Worm (Caenorhabditis elegans) whole organism, L3 larva: ENCODE results near the gene eng-1.

ENCODE experiments used
- R02D3.7 ChIP-seq: fragments of 150-350 bp; optimal IDR thresholded peaks from 2 replicates; lab custom pipeline; 2014; ENCODE audit warnings: missing biosample characterization, missing genetic modification characterization
- ZK546.5 ChIP-seq: sonication (generic microtip); optimal IDR thresholded peaks from 2 replicates; lab custom pipeline; 2017; ENCODE audit warnings: missing biosample characterization, missing genetic modification characterization
- aly-2 ChIP-seq: fragments of 150-350 bp; optimal IDR thresholded peaks from 2 replicates; lab custom pipeline; 2014; ENCODE audit warnings: missing biosample characterization, missing genetic modification characterization
- daf-12 ChIP-seq: fragments of 150-350 bp; optimal IDR thresholded peaks from 2 replicates; lab custom pipeline; 2014; ENCODE audit warnings: missing biosample characterization, missing genetic modification reagents, missing genetic modification characterization
- egl-27 ChIP-seq: sonication (generic microtip); optimal IDR thresholded peaks from 4 replicates; lab custom pipeline; 2017; ENCODE audit warnings: missing biosample characterization, missing genetic modification reagents, missing genetic modification characterization
- elt-1 ChIP-seq: fragments of 150-350 bp; optimal IDR thresholded peaks from 2 replicates; lab custom pipeline; 2014; ENCODE audit warnings: missing biosample characterization, missing genetic modification characterization
- elt-2 ChIP-seq: sonication (generic microtip); optimal IDR thresholded peaks from 2 replicates; lab custom pipeline; 2016; ENCODE audit warnings: missing genetic modification reagents, mild to moderate bottlenecking, missing genetic modification characterization, missing compliant biosample characterization
- eor-1 ChIP-seq, 2 experiments: fragments of 150-350 bp; optimal IDR thresholded peaks; 2 replicates each; lab custom pipeline; 2014 to 2018; ENCODE audit warnings: missing biosample characterization in 2 of 2, missing genetic modification characterization in 2 of 2
- fkh-2 ChIP-seq: fragments of 150-350 bp; optimal IDR thresholded peaks from 2 replicates; lab custom pipeline; 2014; ENCODE audit warnings: missing biosample characterization, missing genetic modification reagents, missing genetic modification characterization
- hmg-11 ChIP-seq: sonication (generic microtip); optimal IDR thresholded peaks from 2 replicates; lab custom pipeline; 2016; ENCODE audit warnings: missing genetic modification characterization, missing compliant biosample characterization
- jun-1 ChIP-seq: fragments of 150-350 bp; optimal IDR thresholded peaks from 2 replicates; lab custom pipeline; 2014; ENCODE audit warnings: missing biosample characterization, missing genetic modification reagents, missing genetic modification characterization
- lin-15B ChIP-seq: fragments of 150-350 bp; optimal IDR thresholded peaks from 2 replicates; lab custom pipeline; 2014; ENCODE audit warnings: missing biosample characterization, missing genetic modification characterization
- lin-39 ChIP-seq: fragments of 150-350 bp; optimal IDR thresholded peaks from 2 replicates; lab custom pipeline; 2018; ENCODE audit warnings: missing biosample characterization, missing genetic modification reagents, missing genetic modification characterization
- mdl-1 ChIP-seq: fragments of 150-350 bp; optimal IDR thresholded peaks from 2 replicates; lab custom pipeline; 2014; ENCODE audit warnings: missing biosample characterization, missing genetic modification characterization
- nfya-1 ChIP-seq: sonication (generic microtip); optimal IDR thresholded peaks from 2 replicates; lab custom pipeline; 2017; ENCODE audit warnings: missing genetic modification characterization, mild to moderate bottlenecking, missing compliant biosample characterization, antibody characterized with exemption, moderate library complexity; ENCODE audit not compliant: insufficient read depth
- nhr-11 ChIP-seq: fragments of 150-350 bp; optimal IDR thresholded peaks from 2 replicates; lab custom pipeline; 2014; ENCODE audit warnings: missing biosample characterization, missing genetic modification characterization
- nhr-12 ChIP-seq: fragments of 150-350 bp; optimal IDR thresholded peaks from 2 replicates; lab custom pipeline; 2014; ENCODE audit warnings: missing biosample characterization, missing genetic modification characterization
- nhr-23 ChIP-seq: fragments of 150-350 bp; optimal IDR thresholded peaks from 2 replicates; lab custom pipeline; 2014; ENCODE audit warnings: missing biosample characterization, missing genetic modification reagents, missing genetic modification characterization
- nhr-237 ChIP-seq: fragments of 150-350 bp; optimal IDR thresholded peaks from 2 replicates; lab custom pipeline; 2014; ENCODE audit warnings: missing biosample characterization, missing genetic modification characterization
- nhr-28 ChIP-seq: fragments of 150-350 bp; optimal IDR thresholded peaks from 2 replicates; lab custom pipeline; 2014; ENCODE audit warnings: missing biosample characterization, missing genetic modification characterization
- nhr-43 ChIP-seq: sonication (generic microtip); optimal IDR thresholded peaks from 2 replicates; lab custom pipeline; 2016; ENCODE audit warnings: mild to moderate bottlenecking, missing genetic modification characterization, missing compliant biosample characterization; ENCODE audit not compliant: poor library complexity, severe bottlenecking
- nhr-77 ChIP-seq: fragments of 150-350 bp; optimal IDR thresholded peaks from 2 replicates; lab custom pipeline; 2014; ENCODE audit warnings: missing biosample characterization, missing genetic modification characterization
- pha-4 ChIP-seq: fragments of 150-350 bp; optimal IDR thresholded peaks from 2 replicates; lab custom pipeline; 2014; ENCODE audit warnings: missing biosample characterization, missing genetic modification reagents, missing genetic modification characterization
- pqm-1 ChIP-seq: fragments of 150-350 bp; optimal IDR thresholded peaks from 2 replicates; lab custom pipeline; 2017; ENCODE audit warnings: missing biosample characterization, missing genetic modification characterization, inconsistent platforms
- sea-2 ChIP-seq: fragments of 150-350 bp; sonication (generic microtip); optimal IDR thresholded peaks from 4 replicates; lab custom pipeline; 2014; ENCODE audit warnings: missing biosample characterization, missing genetic modification reagents, missing genetic modification characterization
- skn-1 ChIP-seq: fragments of 150-350 bp; optimal IDR thresholded peaks from 2 replicates; lab custom pipeline; 2014; ENCODE audit warnings: missing biosample characterization, missing genetic modification characterization
- snpc-4 ChIP-seq: fragments of 150-350 bp; optimal IDR thresholded peaks from 2 replicates; lab custom pipeline; 2014; ENCODE audit warnings: missing biosample characterization, missing genetic modification characterization
- tbx-2 ChIP-seq: sonication (generic microtip); optimal IDR thresholded peaks from 2 replicates; lab custom pipeline; 2016; ENCODE audit warnings: mild to moderate bottlenecking, missing genetic modification characterization, missing compliant biosample characterization
- unc-39 ChIP-seq: sonication (generic microtip); optimal IDR thresholded peaks from 4 replicates; lab custom pipeline; 2017; ENCODE audit warnings: missing biosample characterization, missing genetic modification characterization
- unc-62 ChIP-seq: fragments of 150-350 bp; sonication (generic microtip); optimal IDR thresholded peaks from 4 replicates; lab custom pipeline; 2014; ENCODE audit warnings: missing biosample characterization, missing genetic modification reagents, missing genetic modification characterization
- ztf-4 ChIP-seq: fragments of 150-350 bp; optimal IDR thresholded peaks from 2 replicates; lab custom pipeline; 2014; ENCODE audit warnings: missing biosample characterization, missing genetic modification characterization

The eng-1 gene

ce11 chrIII:5871760-5872159 lies 3.5 kb upstream of the eng-1 start, which contains the start of the genes F01F1.11 and F01F1.3 (continued):
- TF ChIP-seq lin-39 (tag; lab: Kevin White, UChicago) = peak; percentile 26
- TF ChIP-seq skn-1 (tag; lab: Kevin White, UChicago) = no peak
- TF ChIP-seq ZK546.5 (tag; lab: Kevin White, UChicago) = no peak
- TF ChIP-seq snpc-4 (tag; lab: Kevin White, UChicago) = peak; percentile 32
- TF ChIP-seq unc-62 (GFP tag; lab: Kevin White, UChicago) = no peak
- peak; percentile 67 for TF ChIP-seq R02D3.7 (tag; lab: Kevin White, UChicago)
- no peak for TF ChIP-seq sea-2
- peak; percentile 3 for TF ChIP-seq hmg-11 (tag; lab: Kevin White, UChicago)
- TF ChIP-seq pha-4 (tag; lab: Kevin White, UChicago) = peak; percentile 91
- TF ChIP-seq eor-1 (tag; optimal IDR thresholded peaks at IDR 0.05; lab: Kevin White, UChicago) = no peak
- TF ChIP-seq unc-39 (tag; lab: Kevin White, UChicago) = no peak
- TF ChIP-seq nfya-1 (tag; lab: Kevin White, UChicago) = peak; percentile 80
- TF ChIP-seq nhr-23 (tag; lab: Kevin White, UChicago) = peak; percentile 84
- TF ChIP-seq aly-2 (tag; lab: Kevin White, UChicago) = no peak
- no peak for TF ChIP-seq nhr-28 (tag; lab: Kevin White, UChicago)
- peak; percentile 3 for TF ChIP-seq jun-1 (tag; lab: Kevin White, UChicago)
- peak; percentile 28 for TF ChIP-seq pqm-1 (tag; lab: Kevin White, UChicago)
- no peak for TF ChIP-seq tbx-2
- peak; percentile 85 for TF ChIP-seq nhr-43 (tag; lab: Kevin White, UChicago)
- no peak for TF ChIP-seq nhr-11 (tag; lab: Kevin White, UChicago)

- TF ChIP-seq fkh-2 (tag; lab: Kevin White, UChicago) (no peak), pha-4 (tag; lab: Kevin White, UChicago) (peak; percentile 13), eor-1 (tag; optimal IDR thresholded peaks at IDR 0.05; lab: Kevin White, UChicago) (no peak), daf-12 (tag; lab: Kevin White, UChicago) (no peak), pqm-1 (tag; lab: Kevin White, UChicago) (no peak), elt-2 (tag; lab: Kevin White, UChicago) (no peak), egl-27 (tag; lab: Kevin White, UChicago) (no peak), nhr-77 (tag; lab: Kevin White, UChicago) (no peak), snpc-4 (tag; lab: Kevin White, UChicago) (no peak)
These were observed 1.1 kb upstream of the eng-1 start, which contains the start of gene F01F1.15 for ce11 chrIII:5869429-5869828. TSS of gene F01F1.15 (minus strand) at chrIII:5869529.

DNA sequence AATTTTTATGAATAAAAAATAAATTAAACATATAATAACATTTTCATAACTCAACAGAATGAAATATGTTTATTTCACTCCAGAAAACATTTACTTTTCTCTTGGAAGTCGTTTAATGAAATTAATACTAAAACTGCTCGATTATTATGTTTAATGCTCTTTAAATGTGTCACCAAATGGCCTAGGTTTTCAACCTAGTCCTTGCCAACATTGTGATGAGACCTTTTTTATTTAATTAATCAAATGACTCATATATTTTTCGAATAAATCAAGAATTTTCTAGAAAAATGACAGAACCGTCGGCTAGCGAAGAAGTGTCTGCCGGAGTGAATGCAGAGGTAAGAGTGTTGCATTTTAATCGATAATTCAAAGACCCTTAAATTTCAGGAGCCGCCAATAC lies 4.0 kb downstream of the eng-1 start, which contains the start of gene rabn-5:
Gene rabn-5, plus strand, starts transcription at position 284 of the 400 bp plus-strand sequence.
- TF ChIP-seq hmg-11 (tag; lab: Kevin White, UChicago) (no peak), pha-4 (tag; lab: Kevin White, UChicago) (peak; percentile 5)

- TF ChIP-seq nhr-237 (tag; lab: Kevin White, UChicago) = no peak
- TF ChIP-seq fkh-2 (tag; lab: Kevin White, UChicago) = no peak
- TF ChIP-seq elt-1 (tag; lab: Kevin White, UChicago) = no peak
- no peak for TF ChIP-seq lin-39 (tag; lab: Kevin White, UChicago)
- no peak for TF ChIP-seq nhr-28 (tag; lab: Kevin White, UChicago)
- TF ChIP-seq mdl-1 (tag; lab: Kevin White, UChicago) = no peak
- peak; percentile 61 for TF ChIP-seq pqm-1 (tag; lab: Kevin White, UChicago)
- TF ChIP-seq skn-1 (tag; lab: Kevin White, UChicago) = no peak
- TF ChIP-seq lin-15B (tag; lab: Kevin White, UChicago) = no peak
- no peak for TF ChIP-seq nfya-1 (tag; lab: Kevin White, UChicago)
- no peak for TF ChIP-seq snpc-4 (tag; lab: Kevin White, UChicago)
- no peak for TF ChIP-seq nhr-12 (tag; lab: Kevin White, UChicago)
- TF ChIP-seq jun-1 (tag; lab: Kevin White, UChicago) = no peak
- peak; percentile 97 for TF ChIP-seq elt-2 (tag; lab: Kevin White, UChicago)
- TF ChIP-seq aly-2 (tag; lab: Kevin White, UChicago) = no peak
- TF ChIP-seq hmg-11 (tag; lab: Kevin White, UChicago) = no peak
These were observed 4.5 kb downstream of the eng-1 start, which contains the start of gene dnpp-1 for ce11 chrIII:5863774-5864173. TSS of gene dnpp-1 (minus strand) at chrIII:5863803.

DNA sequence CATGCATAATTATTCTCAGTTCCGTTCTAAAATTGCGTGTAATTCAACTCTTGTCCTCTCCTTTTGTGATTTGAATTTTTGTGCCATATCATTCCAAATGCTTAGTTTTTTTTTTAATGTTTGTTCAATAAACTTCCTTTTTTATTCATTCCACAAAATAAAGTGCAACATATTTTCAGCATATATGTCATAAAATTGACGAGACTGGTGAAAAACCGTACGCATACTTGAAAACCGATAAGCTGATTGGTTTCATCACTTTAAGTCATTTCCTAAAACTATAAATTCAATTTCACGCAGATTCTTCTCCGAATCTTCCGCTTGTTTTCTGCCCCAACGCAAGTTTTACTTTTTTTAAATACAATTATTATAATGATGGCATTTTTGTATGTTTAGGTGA lies 9.3 kb downstream of the eng-1 start, which contains the start of gene dpf-4:
Gene dpf-4, plus strand, starts transcription at position 301 of the 400 bp plus-strand sequence.
- TF ChIP-seq nfya-1 (tag; lab: Kevin White, UChicago) (no peak), ztf-4 (tag; lab: Kevin White, UChicago) (peak; percentile 10)
